Worm (Caenorhabditis elegans) whole organism, late embryonic: ENCODE measurements around the gene F10D2.10.

Source experiments
- Y22D7AL.16 ChIP-seq: sonication (generic microtip); optimal IDR thresholded peaks from 2 replicates; lab custom pipeline; 2016; ENCODE audit warnings: missing genetic modification characterization, missing compliant biosample characterization
- ahr-1 ChIP-seq: sonication (generic microtip); optimal IDR thresholded peaks from 2 replicates; lab custom pipeline; 2016; ENCODE audit warnings: missing genetic modification characterization, missing compliant biosample characterization
- ceh-18 ChIP-seq: sonication (generic microtip); optimal IDR thresholded peaks from 2 replicates; lab custom pipeline; 2016; ENCODE audit warnings: missing genetic modification characterization, missing compliant biosample characterization
- ceh-19 ChIP-seq: fragments of 200-800 bp; sonication (Bioruptor generic); optimal IDR thresholded peaks from 2 replicates; lab custom pipeline; 2018; ENCODE audit warnings: mild to moderate bottlenecking, missing genetic modification characterization, missing compliant biosample characterization
- ceh-2 ChIP-seq: sonication (generic microtip); optimal IDR thresholded peaks from 2 replicates; lab custom pipeline; 2016; ENCODE audit warnings: missing genotype, missing genetic modification characterization, missing compliant biosample characterization
- ceh-22 ChIP-seq: sonication (generic microtip); optimal IDR thresholded peaks from 2 replicates; lab custom pipeline; 2017; ENCODE audit warnings: missing biosample characterization, missing genetic modification characterization
- ceh-30 ChIP-seq: fragments of 150-350 bp; optimal IDR thresholded peaks from 2 replicates; lab custom pipeline; 2014; ENCODE audit warnings: missing biosample characterization, missing genetic modification characterization
- ceh-31 ChIP-seq: sonication (generic microtip); optimal IDR thresholded peaks from 2 replicates; lab custom pipeline; 2016; ENCODE audit warnings: missing genetic modification characterization, missing compliant biosample characterization
- ceh-45 ChIP-seq: fragments of 200-800 bp; sonication (Bioruptor generic); IDR thresholded peaks from 2 replicates; pipeline ENCODE4 v1.3.6; 2022; ENCODE audit warnings: missing genetic modification reagents, missing genetic modification characterization, missing compliant biosample characterization
- ceh-6 ChIP-seq: fragments of 200-800 bp; sonication (Bioruptor generic); optimal IDR thresholded peaks from 2 replicates; lab custom pipeline; 2018; ENCODE audit warnings: mild to moderate bottlenecking, missing genetic modification characterization, missing compliant biosample characterization
- ceh-9 ChIP-seq: sonication (generic microtip); optimal IDR thresholded peaks from 2 replicates; lab custom pipeline; 2016; ENCODE audit warnings: mild to moderate bottlenecking, missing genetic modification characterization, inconsistent platforms, missing compliant biosample characterization
- che-1 ChIP-seq: sonication (generic microtip); optimal IDR thresholded peaks from 2 replicates; lab custom pipeline; 2016; ENCODE audit warnings: mild to moderate bottlenecking, missing genetic modification characterization, missing compliant biosample characterization
- dmd-4 ChIP-seq: sonication (generic microtip); optimal IDR thresholded peaks from 2 replicates; lab custom pipeline; 2016; ENCODE audit warnings: borderline replicate concordance, missing genetic modification characterization, missing compliant biosample characterization
- fax-1 ChIP-seq: sonication (generic microtip); optimal IDR thresholded peaks from 2 replicates; lab custom pipeline; 2016; ENCODE audit warnings: missing genotype, missing genetic modification characterization, missing compliant biosample characterization
- fkh-6 ChIP-seq: sonication (generic microtip); optimal IDR thresholded peaks from 2 replicates; lab custom pipeline; 2016; ENCODE audit warnings: missing genetic modification characterization, missing compliant biosample characterization
- hlh-13 ChIP-seq: fragments of 200-800 bp; sonication (Bioruptor generic); optimal IDR thresholded peaks from 2 replicates; lab custom pipeline; 2018; ENCODE audit warnings: mild to moderate bottlenecking, missing genetic modification characterization, missing compliant biosample characterization
- hlh-15 ChIP-seq: sonication (generic microtip); optimal IDR thresholded peaks from 2 replicates; lab custom pipeline; 2016; ENCODE audit warnings: missing genetic modification characterization, missing compliant biosample characterization
- mec-3 ChIP-seq: sonication (generic microtip); optimal IDR thresholded peaks from 2 replicates; lab custom pipeline; 2016; ENCODE audit warnings: borderline replicate concordance, missing genetic modification characterization, missing compliant biosample characterization
- nhr-11 ChIP-seq: fragments of 150-350 bp; optimal IDR thresholded peaks from 2 replicates; lab custom pipeline; 2014; ENCODE audit warnings: missing biosample characterization, missing genetic modification characterization
- odd-2 ChIP-seq: sonication (generic microtip); optimal IDR thresholded peaks from 2 replicates; lab custom pipeline; 2017; ENCODE audit warnings: antibody characterized with exemption, mild to moderate bottlenecking, missing genetic modification characterization, missing compliant biosample characterization
- pag-3 ChIP-seq: sonication (generic microtip); optimal IDR thresholded peaks from 2 replicates; lab custom pipeline; 2016; ENCODE audit warnings: missing compliant biosample characterization, missing genetic modification characterization, borderline replicate concordance
- pat-9 ChIP-seq: fragments of 200-800 bp; sonication (Bioruptor generic); optimal IDR thresholded peaks from 2 replicates; lab custom pipeline; 2018; ENCODE audit warnings: mild to moderate bottlenecking, missing genetic modification characterization, moderate library complexity, missing compliant biosample characterization
- pax-1 ChIP-seq: fragments of 150-350 bp; optimal IDR thresholded peaks from 2 replicates; lab custom pipeline; 2014; ENCODE audit warnings: missing biosample characterization, missing genetic modification characterization
- pha-2 ChIP-seq: sonication (generic microtip); optimal IDR thresholded peaks from 2 replicates; lab custom pipeline; 2017; ENCODE audit warnings: mild to moderate bottlenecking, missing genetic modification characterization, missing compliant biosample characterization
- pha-4 ChIP-seq: fragments of 150-350 bp; optimal IDR thresholded peaks from 2 replicates; lab custom pipeline; 2018; ENCODE audit warnings: missing biosample characterization, missing genetic modification reagents, missing genetic modification characterization
- pros-1 ChIP-seq: fragments of 150-350 bp; optimal IDR thresholded peaks from 2 replicates; lab custom pipeline; 2014; ENCODE audit warnings: missing biosample characterization, missing genetic modification reagents, missing genetic modification characterization
- ref-2 ChIP-seq: sonication (generic microtip); optimal IDR thresholded peaks from 2 replicates; lab custom pipeline; 2016; ENCODE audit warnings: missing genetic modification characterization, missing compliant biosample characterization
- rnt-1 ChIP-seq: sonication (generic microtip); optimal IDR thresholded peaks from 2 replicates; lab custom pipeline; 2016; ENCODE audit warnings: missing genetic modification characterization, missing compliant biosample characterization
- sdc-2 ChIP-seq: sonication (generic microtip); optimal IDR thresholded peaks from 2 replicates; lab custom pipeline; 2016; ENCODE audit warnings: missing genotype, missing genetic modification characterization, missing compliant biosample characterization
- syd-9 ChIP-seq: sonication (generic microtip); optimal IDR thresholded peaks from 2 replicates; lab custom pipeline; 2016; ENCODE audit warnings: mild to moderate bottlenecking, missing genetic modification characterization, moderate library complexity, missing compliant biosample characterization
- unc-3 ChIP-seq, 2 experiments: fragments of 200-800 bp in 1 of 2; sonication (Bioruptor generic) in 1 of 2; sonication (generic microtip) in 1 of 2; conservative IDR thresholded peaks in 1 of 2; optimal IDR thresholded peaks in 1 of 2; 2 replicates each; pipeline versions ENCODE4 v1.3.6 to Lab custom; 2016 to 2022; ENCODE audit warnings: missing compliant biosample characterization in 2 of 2, missing genetic modification characterization in 2 of 2, missing genetic modification reagents in 1 of 2
- unc-86 ChIP-seq: sonication (generic microtip); optimal IDR thresholded peaks from 2 replicates; lab custom pipeline; 2016; ENCODE audit warnings: missing genetic modification characterization, missing compliant biosample characterization
- ztf-16 ChIP-seq: sonication (generic microtip); optimal IDR thresholded peaks from 2 replicates; lab custom pipeline; 2017; ENCODE audit warnings: missing genetic modification characterization, missing compliant biosample characterization

F10D2.10 gene

DNA sequence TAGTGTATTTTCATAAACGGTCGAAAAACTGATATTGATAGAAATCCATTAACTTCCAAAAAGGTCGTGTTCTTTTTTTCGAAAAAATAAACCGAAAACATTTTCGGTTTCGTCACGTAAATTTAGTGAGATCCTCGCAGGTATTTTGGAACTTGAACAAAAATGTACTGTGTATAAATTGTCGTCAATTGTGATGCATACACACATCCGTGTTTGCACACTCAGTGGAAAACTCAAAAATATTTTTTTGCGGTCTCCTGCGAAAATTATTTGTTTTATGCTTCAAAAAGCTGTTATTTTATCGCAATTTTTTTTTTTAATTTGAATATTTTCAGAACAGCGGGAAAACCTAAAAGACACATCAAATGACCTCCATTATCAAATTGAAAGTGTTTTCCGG is 22.9 kb upstream of the F10D2.10 start, which contains the start of gene cpsf-2:
Gene cpsf-2, plus strand, starts transcription at position 330 of the 400 bp plus-strand sequence.
- TF ChIP-seq ceh-30: no peak
- no peak for TF ChIP-seq hlh-13 (GFP tag; lab: Kevin White, UChicago)
- no peak for TF ChIP-seq pros-1 (tag; lab: Kevin White, UChicago)
- TF ChIP-seq ceh-2: no peak
- TF ChIP-seq syd-9: no peak
- TF ChIP-seq rnt-1 (tag; lab: Kevin White, UChicago): no peak
- no peak for TF ChIP-seq ceh-22 (tag; lab: Kevin White, UChicago)
- no peak for TF ChIP-seq fax-1 (tag; lab: Kevin White, UChicago)
- no peak for TF ChIP-seq ahr-1
- TF ChIP-seq pag-3: no peak
- no peak for TF ChIP-seq ztf-16 (tag; lab: Kevin White, UChicago)
- no peak for TF ChIP-seq pha-2

DNA sequence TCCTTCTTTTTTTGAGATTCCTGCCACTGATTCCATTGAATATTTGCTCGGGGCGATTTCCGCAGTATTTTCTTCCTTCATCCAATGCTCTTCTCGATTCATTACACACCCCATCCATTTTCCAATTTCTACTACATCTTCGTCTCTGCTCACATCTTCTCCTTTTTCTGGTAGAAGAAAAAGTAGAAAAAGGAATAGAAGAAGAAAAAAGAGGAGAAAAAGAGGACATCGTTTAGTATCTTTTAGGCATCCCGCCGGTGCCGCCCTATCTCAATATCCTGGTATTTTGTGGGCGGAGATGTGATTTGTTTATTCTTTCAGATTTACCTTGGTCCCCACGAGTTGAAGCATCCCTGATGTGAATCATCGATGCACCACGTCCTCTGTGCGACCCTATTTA is 19.2 kb upstream of the F10D2.10 start, which contains the start of gene lgc-39:
Gene lgc-39, plus strand, starts transcription at position 301 of the 400 bp plus-strand sequence.
- TF ChIP-seq ceh-30 (no peak), ref-2 (tag; lab: Kevin White, UChicago) (no peak), che-1 (tag; lab: Kevin White, UChicago) (no peak), unc-3 (GFP tag; conservative IDR thresholded peaks at IDR 0.05; lab: Robert Waterston, UW) (no peak), unc-3 (tag; optimal IDR thresholded peaks at IDR 0.05; lab: Kevin White, UChicago) (no peak), ceh-45 (GFP tag; lab: Robert Waterston, UW) (no peak), ztf-16 (tag; lab: Kevin White, UChicago) (no peak), ceh-31 (tag; lab: Kevin White, UChicago) (no peak), hlh-15 (tag; lab: Kevin White, UChicago) (no peak), ceh-6 (GFP tag; lab: Kevin White, UChicago) (no peak), ceh-19 (no peak), pha-2 (no peak), pat-9 (tag; lab: Kevin White, UChicago) (no peak), fax-1 (tag; lab: Kevin White, UChicago) (no peak), pha-4 (no peak), ceh-2 (no peak), Y22D7AL.16 (no peak), rnt-1 (tag; lab: Kevin White, UChicago) (no peak)
- TF ChIP-seq, all 69 proteins: peak for 0

DNA sequence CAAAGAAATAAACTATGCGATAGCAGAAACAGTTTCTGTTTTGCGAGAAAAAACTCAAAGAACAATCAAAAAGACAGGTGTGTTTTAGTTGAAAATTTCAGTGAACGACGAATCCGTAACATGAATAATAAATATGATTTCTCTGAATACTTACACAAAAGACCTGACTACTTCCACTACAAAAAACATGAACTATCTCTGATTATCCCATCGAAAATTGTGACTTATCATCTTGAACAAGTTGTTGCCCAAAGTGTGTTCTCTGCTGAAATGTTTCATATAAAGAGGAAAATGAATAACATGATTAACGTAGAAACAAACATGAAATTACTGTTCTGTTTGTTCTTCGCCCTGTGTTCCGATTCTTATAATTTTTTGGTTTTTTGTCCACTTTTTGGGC is 10.7 kb upstream of the F10D2.10 start, which contains the start of gene ugt-36:
Gene ugt-36, plus strand, starts transcription at position 301 of the 400 bp plus-strand sequence.
- no peak for TF ChIP-seq unc-3 (GFP tag; conservative IDR thresholded peaks at IDR 0.05; lab: Robert Waterston, UW)
- TF ChIP-seq unc-3 (tag; optimal IDR thresholded peaks at IDR 0.05; lab: Kevin White, UChicago): no peak
- no peak for TF ChIP-seq ceh-2
- no peak for TF ChIP-seq unc-86 (tag; lab: Kevin White, UChicago)
- TF ChIP-seq dmd-4: no peak

DNA sequence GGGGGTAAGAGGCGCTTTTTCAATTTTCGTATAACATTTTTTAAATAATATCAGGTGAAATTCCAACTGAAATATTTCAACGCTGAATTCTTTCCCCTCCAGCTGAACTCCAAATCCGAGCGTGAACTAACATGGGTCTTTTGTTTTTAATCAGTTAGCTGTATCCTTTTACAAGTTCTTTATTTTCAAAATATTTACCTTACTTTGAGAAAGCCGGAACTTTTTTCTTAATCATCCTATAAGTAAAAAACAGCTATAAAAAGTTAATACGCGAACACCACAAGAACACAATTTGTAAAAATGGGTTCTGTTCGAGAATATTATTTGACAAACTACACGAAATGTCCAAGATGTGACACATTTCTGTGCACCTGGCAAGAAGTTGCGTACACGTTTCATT is 8.2 kb upstream of the F10D2.10 start, which contains the start of gene srh-83:
Gene srh-83, plus strand, starts transcription at position 301 of the 400 bp plus-strand sequence.
- TF ChIP-seq odd-2 (tag; lab: Kevin White, UChicago): no peak
- no peak for TF ChIP-seq fkh-6
- TF ChIP-seq ahr-1: no peak
- no peak for TF ChIP-seq pax-1 (tag; lab: Kevin White, UChicago)
- no peak for TF ChIP-seq hlh-13 (GFP tag; lab: Kevin White, UChicago)
- no peak for TF ChIP-seq pag-3
- no peak for TF ChIP-seq mec-3 (tag; lab: Kevin White, UChicago)
- TF ChIP-seq nhr-11: no peak
- TF ChIP-seq ceh-18: no peak
- no peak for TF ChIP-seq unc-3 (GFP tag; conservative IDR thresholded peaks at IDR 0.05; lab: Robert Waterston, UW)
- TF ChIP-seq unc-3 (tag; optimal IDR thresholded peaks at IDR 0.05; lab: Kevin White, UChicago): no peak
- TF ChIP-seq, all 69 proteins: peak for 0

DNA sequence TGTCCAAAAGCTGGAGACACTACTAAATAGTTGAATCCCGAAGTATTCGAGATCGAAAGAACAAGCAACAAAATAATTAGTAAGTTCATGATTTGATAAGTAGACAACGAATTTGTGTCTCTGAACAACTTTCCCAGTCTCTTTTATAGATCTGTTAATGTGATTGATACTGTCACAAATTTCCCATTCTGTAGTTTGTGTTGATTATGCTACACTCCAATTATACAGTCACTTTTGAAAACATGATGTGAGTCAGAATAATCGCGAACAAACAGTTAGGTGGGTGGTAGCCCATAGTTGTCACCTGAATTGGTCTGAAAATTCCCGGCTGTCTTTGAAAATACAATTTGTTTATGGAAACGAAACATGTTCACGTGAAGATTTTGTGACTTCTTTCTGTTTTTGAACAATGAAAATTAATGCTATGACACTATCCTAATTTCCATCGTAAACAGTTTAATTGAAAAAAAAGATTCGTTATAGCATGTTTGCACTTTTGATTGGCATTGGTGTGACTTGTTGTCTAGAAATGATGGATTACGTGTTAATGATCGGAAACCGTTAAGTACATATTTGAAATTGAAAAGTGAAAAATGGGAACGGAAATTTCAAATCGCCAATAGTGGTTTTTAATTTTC is 7.6 kb upstream of the F10D2.10 start, which contains the start of gene ugt-41:
Gene ugt-41, minus strand, starts transcription at position 119 of the 638 bp plus-strand sequence.
- TF ChIP-seq ceh-18: no peak
- no peak for TF ChIP-seq odd-2 (tag; lab: Kevin White, UChicago)
- TF ChIP-seq ceh-9 (tag; lab: Kevin White, UChicago): no peak
- no peak for TF ChIP-seq sdc-2 (tag; lab: Kevin White, UChicago)
- TF ChIP-seq pag-3: no peak
